Worm (Caenorhabditis elegans) whole organism, mixed stage, embryonic: ENCODE results near the gene npp-19.

Experiments
- bed-3 ChIP-seq: fragments of 200-800 bp; sonication (Bioruptor generic); optimal IDR thresholded peaks from 3 replicates; lab custom pipeline; 2018; ENCODE audit warnings: mild to moderate bottlenecking, missing genetic modification characterization, moderate library complexity, missing compliant biosample characterization
- blmp-1 ChIP-seq: fragments of 150-350 bp; optimal IDR thresholded peaks from 2 replicates; lab custom pipeline; 2014; ENCODE audit warnings: missing biosample characterization, missing genetic modification characterization
- ceh-39 ChIP-seq: fragments of 150-350 bp; optimal IDR thresholded peaks from 2 replicates; lab custom pipeline; 2014; ENCODE audit warnings: missing biosample characterization, missing genetic modification characterization
- ceh-43 ChIP-seq: fragments of 200-800 bp; sonication (Bioruptor generic); optimal IDR thresholded peaks from 2 replicates; lab custom pipeline; 2018; ENCODE audit warnings: mild to moderate bottlenecking, missing genetic modification characterization, moderate library complexity, missing compliant biosample characterization
- ceh-83 ChIP-seq: fragments of 200-800 bp; sonication (Bioruptor generic); optimal IDR thresholded peaks from 2 replicates; lab custom pipeline; 2018; ENCODE audit warnings: mild to moderate bottlenecking, missing genetic modification characterization, missing compliant biosample characterization
- ces-1 ChIP-seq: fragments of 150-350 bp; optimal IDR thresholded peaks from 2 replicates; lab custom pipeline; 2014; ENCODE audit warnings: missing biosample characterization, missing genetic modification reagents, missing genetic modification characterization
- cnd-1 ChIP-seq: fragments of 200-800 bp; sonication (Bioruptor generic); optimal IDR thresholded peaks from 2 replicates; lab custom pipeline; 2018; ENCODE audit warnings: mild to moderate bottlenecking, missing genetic modification characterization, missing compliant biosample characterization
- drap-1 ChIP-seq: fragments of 200-800 bp; sonication (Bioruptor generic); optimal IDR thresholded peaks from 3 replicates; lab custom pipeline; 2018; ENCODE audit warnings: mild to moderate bottlenecking, missing genetic modification characterization, missing compliant biosample characterization
- elt-1 ChIP-seq: sonication (generic microtip); optimal IDR thresholded peaks from 2 replicates; lab custom pipeline; 2017; ENCODE audit warnings: missing genetic modification characterization, mild to moderate bottlenecking, missing compliant biosample characterization, antibody characterized with exemption, moderate library complexity, borderline replicate concordance; ENCODE audit not compliant: insufficient read depth
- elt-3 ChIP-seq: fragments of 150-350 bp; optimal IDR thresholded peaks from 2 replicates; lab custom pipeline; 2014; ENCODE audit warnings: missing biosample characterization, missing genetic modification characterization
- flh-1 ChIP-seq: fragments of 200-800 bp; sonication (Bioruptor generic); optimal IDR thresholded peaks from 2 replicates; lab custom pipeline; 2018; ENCODE audit warnings: mild to moderate bottlenecking, missing genetic modification characterization, moderate library complexity, missing compliant biosample characterization
- ham-2 ChIP-seq: fragments of 200-800 bp; sonication (Bioruptor generic); optimal IDR thresholded peaks from 2 replicates; lab custom pipeline; 2018; ENCODE audit warnings: mild to moderate bottlenecking, missing genetic modification characterization, missing compliant biosample characterization
- hlh-1 ChIP-seq: fragments of 150-350 bp; optimal IDR thresholded peaks from 2 replicates; lab custom pipeline; 2014; ENCODE audit warnings: missing biosample characterization, missing genetic modification reagents, missing genetic modification characterization
- lin-13 ChIP-seq: fragments of 150-350 bp; optimal IDR thresholded peaks from 2 replicates; lab custom pipeline; 2014; ENCODE audit warnings: missing biosample characterization, missing genetic modification characterization
- lin-32 ChIP-seq: fragments of 200-800 bp; sonication (Bioruptor generic); optimal IDR thresholded peaks from 2 replicates; lab custom pipeline; 2018; ENCODE audit warnings: mild to moderate bottlenecking, missing genetic modification characterization, missing compliant biosample characterization
- lsy-2 ChIP-seq: fragments of 150-350 bp; optimal IDR thresholded peaks from 2 replicates; lab custom pipeline; 2014; ENCODE audit warnings: missing biosample characterization, missing genetic modification characterization
- mab-5 ChIP-seq: fragments of 150-350 bp; optimal IDR thresholded peaks from 2 replicates; lab custom pipeline; 2014; ENCODE audit warnings: missing biosample characterization, missing genetic modification characterization
- mls-2 ChIP-seq: sonication (generic microtip); optimal IDR thresholded peaks from 2 replicates; lab custom pipeline; 2016; ENCODE audit warnings: mild to moderate bottlenecking, missing genetic modification characterization, moderate library complexity, missing compliant biosample characterization
- nhr-12 ChIP-seq: fragments of 150-350 bp; optimal IDR thresholded peaks from 2 replicates; lab custom pipeline; 2014; ENCODE audit warnings: missing biosample characterization, missing genetic modification characterization
- nhr-2 ChIP-seq: fragments of 150-350 bp; optimal IDR thresholded peaks from 2 replicates; lab custom pipeline; 2014; ENCODE audit warnings: missing biosample characterization, missing genetic modification characterization
- nhr-237 ChIP-seq: fragments of 150-350 bp; optimal IDR thresholded peaks from 2 replicates; lab custom pipeline; 2014; ENCODE audit warnings: missing biosample characterization, missing genetic modification characterization
- nhr-28 ChIP-seq: fragments of 150-350 bp; optimal IDR thresholded peaks from 2 replicates; lab custom pipeline; 2014; ENCODE audit warnings: missing biosample characterization, missing genetic modification characterization
- nhr-76 ChIP-seq: sonication (generic microtip); optimal IDR thresholded peaks from 2 replicates; lab custom pipeline; 2017; ENCODE audit warnings: missing biosample characterization, missing genetic modification characterization
- pha-4 ChIP-seq: fragments of 150-350 bp; optimal IDR thresholded peaks from 2 replicates; lab custom pipeline; 2018; ENCODE audit warnings: missing biosample characterization, missing genetic modification reagents, missing genetic modification characterization
- sem-2 ChIP-seq: fragments of 200-800 bp; sonication (Bioruptor generic); optimal IDR thresholded peaks from 2 replicates; lab custom pipeline; 2018; ENCODE audit warnings: mild to moderate bottlenecking, missing genetic modification characterization, missing compliant biosample characterization
- snpc-4 ChIP-seq: fragments of 150-350 bp; optimal IDR thresholded peaks from 2 replicates; lab custom pipeline; 2014; ENCODE audit warnings: missing biosample characterization, missing genetic modification characterization
- sptf-1 ChIP-seq: sonication (generic microtip); optimal IDR thresholded peaks from 2 replicates; lab custom pipeline; 2017; ENCODE audit warnings: mild to moderate bottlenecking, missing genetic modification characterization, moderate library complexity, missing compliant biosample characterization
- tbx-8 ChIP-seq: fragments of 200-800 bp; sonication (Bioruptor generic); optimal IDR thresholded peaks from 2 replicates; lab custom pipeline; 2018; ENCODE audit warnings: mild to moderate bottlenecking, missing genetic modification characterization, moderate library complexity, missing compliant biosample characterization
- unc-120 ChIP-seq: sonication (generic microtip); optimal IDR thresholded peaks from 2 replicates; lab custom pipeline; 2017; ENCODE audit warnings: missing genetic modification characterization, missing compliant biosample characterization; ENCODE audit not compliant: poor library complexity, severe bottlenecking
- unc-39 ChIP-seq: fragments of 150-350 bp; optimal IDR thresholded peaks from 2 replicates; lab custom pipeline; 2014; ENCODE audit warnings: missing biosample characterization, missing genetic modification characterization
- zip-8 ChIP-seq: fragments of 150-350 bp; optimal IDR thresholded peaks from 2 replicates; lab custom pipeline; 2014; ENCODE audit warnings: missing biosample characterization, missing genetic modification characterization
- ztf-11 ChIP-seq: fragments of 150-350 bp; optimal IDR thresholded peaks from 2 replicates; lab custom pipeline; 2014; ENCODE audit warnings: missing biosample characterization, missing genetic modification characterization

The npp-19 gene

DNA sequence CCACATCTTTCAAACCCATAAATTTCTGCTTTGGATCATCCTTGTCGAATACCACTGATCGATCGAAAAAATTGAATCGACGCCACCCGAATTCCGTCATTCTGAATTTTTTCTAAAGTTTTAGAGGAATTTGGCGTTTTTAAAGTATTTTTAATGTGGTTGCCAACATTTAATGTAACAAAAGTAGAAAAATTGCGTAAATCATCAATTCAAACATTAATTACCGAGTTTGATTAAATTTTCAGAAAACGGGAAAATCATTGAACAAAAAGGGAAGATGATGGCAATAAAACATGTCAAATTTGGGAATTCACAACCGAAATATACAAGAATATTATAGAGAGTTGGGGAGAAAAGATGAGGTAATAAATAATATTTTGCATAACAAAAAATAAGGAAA lies 4.9 kb downstream of the npp-19 start, which contains the start of gene vps-11:
Gene vps-11 (minus strand): TSS at position 101 of the 400 bp plus-strand sequence.
- TF ChIP-seq lsy-2 (tag; lab: Kevin White, UChicago) (no peak), nhr-12 (tag; lab: Kevin White, UChicago) (no peak)
- TF ChIP-seq, all 35 proteins: peak for 0

DNA sequence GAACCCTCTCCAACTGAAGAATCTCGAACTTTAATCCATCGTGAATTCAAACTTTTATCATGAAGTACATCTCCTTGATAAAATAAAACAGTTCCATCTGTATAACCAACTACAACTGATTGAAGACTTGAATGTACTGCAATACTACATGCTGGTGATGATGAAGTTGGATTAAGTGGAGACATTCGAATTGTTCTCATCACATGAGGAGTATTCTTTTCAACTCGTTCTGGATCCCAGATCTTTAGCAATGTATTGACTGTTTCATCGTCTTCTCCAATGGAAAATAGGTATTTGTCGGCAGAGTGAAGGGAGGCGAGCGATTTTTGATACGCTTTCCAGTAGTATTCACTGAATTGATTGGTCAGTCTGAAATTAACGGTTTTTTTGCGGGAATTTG lies 5.7 kb downstream of the npp-19 start:
- TF ChIP-seq nhr-12 (tag; lab: Kevin White, UChicago): no peak
- no peak for TF ChIP-seq pha-4 (tag; lab: Kevin White, UChicago)
- TF ChIP-seq ceh-39: no peak
- TF ChIP-seq cnd-1 (tag; lab: Kevin White, UChicago): no peak
- no peak for TF ChIP-seq elt-1 (tag; lab: Kevin White, UChicago)
- no peak for TF ChIP-seq nhr-76 (tag; lab: Kevin White, UChicago)

DNA sequence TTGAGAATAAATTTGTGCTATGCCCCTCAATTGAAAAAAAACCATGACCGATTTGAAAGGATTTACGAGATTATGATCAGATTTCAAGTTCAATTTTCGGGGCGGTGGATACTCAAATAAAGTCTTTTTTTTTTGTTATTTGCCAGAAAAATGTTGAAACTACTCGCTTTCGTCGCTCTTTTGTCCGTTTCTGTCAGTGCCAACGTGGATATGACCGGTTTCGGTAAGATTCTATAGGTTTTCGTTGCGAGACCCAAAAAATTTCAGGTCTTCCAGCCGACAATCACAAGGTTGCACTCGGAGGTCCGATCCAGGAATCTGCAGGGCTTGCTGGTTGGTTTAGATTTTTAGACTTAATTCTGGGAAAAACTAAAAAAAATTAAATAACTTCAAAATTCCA lies 11.0 kb downstream of the npp-19 start, which contains the start of gene tag-209:
Gene tag-209 (plus strand): TSS at position 73 of the 400 bp plus-strand sequence.
- no peak for TF ChIP-seq nhr-28 (tag; lab: Kevin White, UChicago)
- TF ChIP-seq lsy-2 (tag; lab: Kevin White, UChicago): no peak
- TF ChIP-seq bed-3 (GFP tag; lab: Kevin White, UChicago): no peak
- TF ChIP-seq ceh-39: no peak
- no peak for TF ChIP-seq ceh-83 (GFP tag; lab: Kevin White, UChicago)
- TF ChIP-seq sptf-1 (tag; lab: Kevin White, UChicago): no peak
- TF ChIP-seq lin-13: no peak
- no peak for TF ChIP-seq ham-2 (GFP tag; lab: Kevin White, UChicago)
- TF ChIP-seq drap-1 (GFP tag; lab: Kevin White, UChicago): no peak
- TF ChIP-seq mab-5: no peak
- no peak for TF ChIP-seq cnd-1 (tag; lab: Kevin White, UChicago)
- TF ChIP-seq ztf-11 (tag; lab: Kevin White, UChicago): no peak

DNA sequence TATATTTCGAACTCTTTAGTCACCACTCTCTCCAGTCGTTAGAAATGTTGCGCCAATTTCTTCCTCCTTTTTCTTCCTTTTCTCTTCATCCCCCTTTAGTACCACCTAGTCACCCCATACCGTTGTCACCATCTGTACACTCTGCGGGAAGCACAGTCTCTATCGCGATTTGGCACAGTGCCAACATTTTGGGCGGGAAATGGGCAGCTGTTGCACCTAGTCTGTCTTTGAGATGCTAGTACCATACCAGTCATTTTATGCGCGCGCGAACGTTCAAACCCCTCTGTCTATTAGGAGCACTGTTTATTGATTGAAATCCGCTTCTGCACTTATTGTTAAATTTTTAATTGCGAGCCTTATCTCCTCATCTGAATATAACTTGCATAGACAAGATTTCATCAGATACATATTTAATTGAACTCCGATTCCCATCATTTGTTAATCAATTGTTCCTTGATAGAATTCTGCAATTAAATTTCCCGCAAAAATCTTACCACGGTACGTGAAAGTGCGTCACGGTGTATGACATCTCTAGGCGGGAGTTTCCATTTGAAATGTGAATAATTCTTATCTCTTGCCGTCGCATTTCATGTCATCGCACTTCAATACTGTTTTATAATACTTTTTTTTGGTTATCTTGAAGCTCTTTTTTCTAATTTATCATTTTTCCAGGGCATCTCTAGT lies 13.4 kb downstream of the npp-19 start, which contains the start of gene cdl-1:
Gene cdl-1 (plus strand): TSS at position 673 of the 684 bp plus-strand sequence.
- peak; percentile 59 for TF ChIP-seq nhr-2 (tag; lab: Kevin White, UChicago)
- no peak for TF ChIP-seq nhr-12 (tag; lab: Kevin White, UChicago)
- peak; percentile 6 for TF ChIP-seq nhr-237 (tag; lab: Kevin White, UChicago)
- peak; percentile 70 for TF ChIP-seq lin-32 (GFP tag; lab: Kevin White, UChicago)
- no peak for TF ChIP-seq sem-2 (GFP tag; lab: Kevin White, UChicago)
- TF ChIP-seq ces-1: peak; percentile 51
- peak; percentile 69 for TF ChIP-seq cnd-1 (tag; lab: Kevin White, UChicago)
- no peak for TF ChIP-seq ceh-43
- peak; percentile 33 for TF ChIP-seq hlh-1 (tag; lab: Kevin White, UChicago)
- peak; percentile 22 for TF ChIP-seq lsy-2 (tag; lab: Kevin White, UChicago)

DNA sequence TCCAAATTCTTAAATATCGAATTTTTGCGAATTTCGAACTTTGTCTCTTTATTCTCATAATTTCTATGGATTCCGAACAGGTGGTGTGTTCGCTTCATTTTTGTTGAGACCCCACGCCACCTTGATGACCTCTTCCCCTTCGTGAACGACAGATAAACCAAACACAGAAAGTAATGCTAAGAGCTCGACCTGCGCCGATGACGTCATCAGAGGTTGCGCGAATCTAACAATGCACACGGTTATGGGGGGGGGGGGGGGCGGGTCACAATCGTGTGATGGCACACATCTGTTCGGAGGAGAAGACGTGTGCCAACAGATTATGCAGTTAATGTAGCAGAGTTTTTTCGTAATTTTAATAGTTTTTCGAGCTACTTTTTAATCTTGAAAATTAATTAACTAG lies 14.0 kb downstream of the npp-19 start:
- TF ChIP-seq unc-39 (tag; lab: Kevin White, UChicago) (no peak), lin-13 (no peak), nhr-28 (tag; lab: Kevin White, UChicago) (no peak), hlh-1 (tag; lab: Kevin White, UChicago) (no peak), nhr-2 (tag; lab: Kevin White, UChicago) (peak; percentile 70), ztf-11 (tag; lab: Kevin White, UChicago) (no peak), unc-120 (tag; lab: Kevin White, UChicago) (no peak), ces-1 (no peak), pha-4 (tag; lab: Kevin White, UChicago) (no peak), nhr-76 (tag; lab: Kevin White, UChicago) (no peak), tbx-8 (no peak), ham-2 (GFP tag; lab: Kevin White, UChicago) (no peak), elt-3 (tag; lab: Kevin White, UChicago) (no peak), flh-1 (no peak), snpc-4 (tag; lab: Kevin White, UChicago) (no peak), elt-1 (tag; lab: Kevin White, UChicago) (no peak), blmp-1 (tag; lab: Kevin White, UChicago) (no peak), nhr-237 (tag; lab: Kevin White, UChicago) (no peak), mls-2 (tag; lab: Kevin White, UChicago) (no peak), nhr-12 (tag; lab: Kevin White, UChicago) (no peak), zip-8 (tag; lab: Kevin White, UChicago) (peak; percentile 39), drap-1 (GFP tag; lab: Kevin White, UChicago) (no peak), ceh-39 (no peak), cnd-1 (tag; lab: Kevin White, UChicago) (peak; percentile 70), bed-3 (GFP tag; lab: Kevin White, UChicago) (no peak), sptf-1 (tag; lab: Kevin White, UChicago) (no peak)
